Fruit fly (Drosophila melanogaster) whole organism, adult: ENCODE data around the gene CG10383.

Experiments
- CG12768 ChIP-seq: fragments of 200-800 bp; sonication (Bioruptor generic); optimal IDR thresholded peaks from 2 replicates; lab custom pipeline; 2017; ENCODE audit warnings: missing biosample characterization, missing genetic modification characterization, mild to moderate bottlenecking, moderate library complexity, missing genetic modification reagents
- CG5204 ChIP-seq: fragments of 200-800 bp; sonication (Bioruptor generic); optimal IDR thresholded peaks from 2 replicates; lab custom pipeline; 2016; ENCODE audit warnings: missing biosample characterization, missing genetic modification characterization
- Clk ChIP-seq: fragments of 200-800 bp; sonication (Bioruptor generic); optimal IDR thresholded peaks from 2 replicates; lab custom pipeline; 2017; ENCODE audit warnings: missing biosample characterization, missing genetic modification characterization
- Mnt ChIP-seq: fragments of 200-800 bp; sonication (Bioruptor generic); optimal IDR thresholded peaks from 2 replicates; lab custom pipeline; 2016; ENCODE audit warnings: missing biosample characterization, mild to moderate bottlenecking, missing genetic modification characterization
- cic ChIP-seq: fragments of 200-800 bp; sonication (Bioruptor generic); optimal IDR thresholded peaks from 2 replicates; lab custom pipeline; 2017; ENCODE audit warnings: missing biosample characterization, mild to moderate bottlenecking, missing genetic modification characterization, moderate library complexity
- cnc ChIP-seq, 2 experiments: fragments of >200 bp; optimal IDR thresholded peaks; 2 replicates each; lab custom pipeline; 2017
- tj ChIP-seq: fragments of 200-800 bp; sonication (Bioruptor generic); optimal IDR thresholded peaks from 3 replicates; lab custom pipeline; 2017; ENCODE audit warnings: missing biosample characterization, mild to moderate bottlenecking, missing genetic modification characterization, moderate library complexity
- toe ChIP-seq: fragments of 200-800 bp; sonication (Bioruptor generic); optimal IDR thresholded peaks from 2 replicates; lab custom pipeline; 2016; ENCODE audit warnings: missing biosample characterization, missing genetic modification characterization

dm6 chr2L:18735553-18736167, 40.3 kb upstream of the CG10383 start:
- TF ChIP-seq cic, result no peak
- no peak for TF ChIP-seq Mnt
- no peak for TF ChIP-seq cnc (optimal IDR thresholded peaks at IDR 0.05; lab: Kevin White, UChicago)
- no peak for TF ChIP-seq Clk (GFP tag; lab: Kevin White, UChicago)
- TF ChIP-seq tj, result no peak
- no peak for TF ChIP-seq CG12768 (GFP tag; lab: Kevin White, UChicago)
- no peak for TF ChIP-seq toe
- TF ChIP-seq CG5204 (GFP tag; lab: Kevin White, UChicago), result no peak
